Worm (Caenorhabditis elegans) whole organism, late embryonic: ENCODE data around the gene F25B5.5.

Source experiments
- F13H6.1 ChIP-seq: sonication (generic microtip); optimal IDR thresholded peaks from 2 replicates; lab custom pipeline; 2016; ENCODE audit warnings: missing genetic modification characterization, missing compliant biosample characterization
- ceh-14 ChIP-seq: sonication (generic microtip); optimal IDR thresholded peaks from 2 replicates; lab custom pipeline; 2016; ENCODE audit warnings: missing genotype, missing genetic modification characterization, missing compliant biosample characterization
- ceh-24 ChIP-seq: sonication (generic microtip); optimal IDR thresholded peaks from 2 replicates; lab custom pipeline; 2016; ENCODE audit warnings: mild to moderate bottlenecking, missing genetic modification characterization, missing compliant biosample characterization
- mec-3 ChIP-seq: sonication (generic microtip); optimal IDR thresholded peaks from 2 replicates; lab custom pipeline; 2016; ENCODE audit warnings: borderline replicate concordance, missing genetic modification characterization, missing compliant biosample characterization
- sox-2 ChIP-seq: fragments of 200-800 bp; sonication (Bioruptor generic); IDR thresholded peaks from 2 replicates; pipeline ENCODE4 v1.3.6; 2022; ENCODE audit warnings: missing genetic modification reagents, missing genetic modification characterization, missing compliant biosample characterization
- ttx-3 ChIP-seq: sonication (generic microtip); optimal IDR thresholded peaks from 2 replicates; lab custom pipeline; 2016; ENCODE audit warnings: missing genetic modification reagents, missing genetic modification characterization, missing compliant biosample characterization

DNA sequence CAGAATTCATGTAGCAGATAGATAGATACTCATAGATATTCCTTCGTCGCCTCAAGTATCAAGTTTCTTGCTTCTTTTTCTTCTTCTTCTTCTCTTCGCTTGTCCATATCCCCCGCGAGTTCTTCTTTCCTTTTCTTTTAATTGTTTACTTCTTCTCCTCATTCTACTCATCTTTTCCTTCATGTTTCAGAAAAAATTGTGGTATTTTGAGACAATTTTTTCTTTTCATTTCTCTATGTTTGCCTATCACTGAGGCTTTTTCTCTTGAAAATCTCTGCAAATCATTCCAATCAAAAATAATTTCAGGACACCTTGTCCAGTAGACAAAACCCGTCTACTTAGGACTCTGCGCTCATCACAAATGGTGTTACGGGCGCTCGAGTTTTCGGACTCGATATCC is 47.0 kb upstream of the F25B5.5 start, which contains the start of gene T04C9.1:
- no peak for TF ChIP-seq sox-2
- no peak for TF ChIP-seq ceh-14
- no peak for TF ChIP-seq mec-3 (tag; lab: Kevin White, UChicago)
- TF ChIP-seq F13H6.1 (tag; lab: Kevin White, UChicago): no peak
- TF ChIP-seq ttx-3 (tag; lab: Kevin White, UChicago): no peak
- no peak for TF ChIP-seq ceh-24
